Fruit fly (Drosophila melanogaster): ENCODE measurements around the gene Oat.
A peak's percentile ranks its signal among the peaks of the same experiment; 100 is the strongest.

Gene Oat

DNA sequence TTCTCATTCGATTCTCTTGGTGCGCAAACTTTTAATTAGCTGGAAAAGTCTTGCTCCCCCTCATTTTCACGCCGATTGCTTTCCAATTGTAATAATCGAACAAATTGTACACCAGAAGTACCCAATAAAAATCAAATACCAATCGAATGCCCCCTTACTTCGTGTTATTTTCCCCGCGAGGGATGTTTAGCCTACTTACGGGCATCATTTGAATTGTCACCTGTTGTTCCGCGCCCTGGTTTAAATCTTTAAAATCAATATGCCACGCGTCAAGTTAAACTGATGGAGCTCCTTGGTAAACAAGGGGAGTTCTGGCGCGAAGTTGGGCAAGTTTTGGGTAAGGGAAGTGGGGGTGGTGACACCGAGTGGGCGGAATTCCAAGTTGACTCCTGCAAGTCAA lies 3.4 kb downstream of the Oat start (continued):
- TF ChIP-seq CG17385 (GFP tag; optimal IDR thresholded peaks at IDR 0.05) (no peak), jumu (GFP tag; optimal IDR thresholded peaks at IDR 0.05) (no peak), dimm (GFP tag; IDR thresholded peaks at IDR 0.05) (no peak), slp2 (GFP tag; optimal IDR thresholded peaks at IDR 0.05) (no peak), CG10147 (GFP tag; optimal IDR thresholded peaks at IDR 0.05) (no peak), zfh2 (GFP tag; optimal IDR thresholded peaks at IDR 0.05) (no peak)

DNA sequence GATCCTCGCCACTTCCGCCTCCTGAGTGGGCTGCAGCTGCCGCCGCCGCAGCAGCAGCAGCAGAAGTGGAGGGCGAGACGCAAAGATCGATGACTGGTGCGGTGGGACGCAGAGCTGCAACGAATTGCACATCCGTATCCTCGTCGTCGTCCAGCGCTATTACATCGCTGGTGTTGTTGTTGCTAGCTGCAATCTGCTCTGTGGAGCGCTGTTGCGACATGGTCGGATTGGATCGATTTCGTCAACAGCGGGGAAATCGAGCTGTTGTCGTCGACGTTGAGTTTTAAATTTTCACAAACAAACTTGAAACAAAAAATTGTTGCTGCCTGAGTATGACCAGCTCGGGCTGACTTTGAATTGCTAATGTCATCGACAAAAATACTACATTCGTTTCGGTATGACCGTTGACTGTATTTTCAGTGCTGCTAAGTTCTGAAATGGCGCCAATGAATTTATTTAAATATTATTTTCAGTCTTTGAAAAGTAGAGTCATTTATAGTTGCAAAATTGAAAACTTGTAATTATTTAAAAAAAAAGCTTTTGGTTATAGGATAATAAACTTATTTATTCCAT lies 7.1 kb downstream of the Oat start, which contains the start of gene Rnf146:
TSS of gene Rnf146 (minus strand) at position 369 of the 573 bp plus-strand sequence.
- TF ChIP-seq ro (GFP tag; IDR thresholded peaks at IDR 0.05) (no peak), Nf-YB (GFP tag; optimal IDR thresholded peaks at IDR 0.05) (no peak), PHDP (tag; optimal IDR thresholded peaks at IDR 0.05) (peak; percentile 13), fd96Cb (tag; optimal IDR thresholded peaks at IDR 0.05) (no peak), Mes4 (GFP tag; optimal IDR thresholded peaks at IDR 0.05) (no peak), pb (GFP tag; optimal IDR thresholded peaks at IDR 0.05) (no peak), CG43689 (GFP tag; IDR thresholded peaks at IDR 0.05) (no peak), Side (GFP tag; optimal IDR thresholded peaks at IDR 0.05) (no peak), Abd-B (GFP tag; optimal IDR thresholded peaks at IDR 0.05) (no peak), CG14860 (GFP tag; IDR thresholded peaks at IDR 0.05; ENCODE audit: partially characterized antibody) (no peak), fu2 (GFP tag; optimal IDR thresholded peaks at IDR 0.05) (no peak), E2f2 (GFP tag; IDR thresholded peaks at IDR 0.05) (peak; percentile 97), Bgb (GFP tag; IDR thresholded peaks at IDR 0.05; ENCODE audit: partially characterized antibody) (0 out of 2 replicates have a peak, but pooled peaks have one; percentile 16), dati (GFP tag; IDR thresholded peaks at IDR 0.05) (no peak), CG4854 (GFP tag; optimal IDR thresholded peaks at IDR 0.05) (no peak), CG10274 (GFP tag; optimal IDR thresholded peaks at IDR 0.05) (no peak), CG12659 (GFP tag; optimal IDR thresholded peaks at IDR 0.05) (peak; percentile 46), CG8924 (tag; optimal IDR thresholded peaks at IDR 0.05) (peak; percentile 21), CG15514 (GFP tag; optimal IDR thresholded peaks at IDR 0.05) (peak; percentile 29), en (GFP tag; optimal IDR thresholded peaks at IDR 0.05) (no peak), rib (GFP tag; IDR thresholded peaks at IDR 0.05) (no peak), wor (GFP tag; IDR thresholded peaks at IDR 0.05) (no peak), vfl (GFP tag; optimal IDR thresholded peaks at IDR 0.05) (peak; percentile 10), CG33557 (GFP tag; optimal IDR thresholded peaks at IDR 0.05) (no peak), Dbx (GFP tag; IDR thresholded peaks at IDR 0.05) (0 out of 3 replicates have a peak, but pooled peaks have one; percentile 15), CG18619 (GFP tag; optimal IDR thresholded peaks at IDR 0.05) (no peak), CG12942 (GFP tag; optimal IDR thresholded peaks at IDR 0.05) (no peak), scrt (GFP tag; optimal IDR thresholded peaks at IDR 0.05) (peak; percentile 59), CG17568 (GFP tag; optimal IDR thresholded peaks at IDR 0.05) (no peak), Nf-YA (GFP tag; IDR thresholded peaks at IDR 0.05) (no peak), BtbVII (GFP tag; optimal IDR thresholded peaks at IDR 0.05) (no peak), slp2 (GFP tag; optimal IDR thresholded peaks at IDR 0.05) (no peak), Meics (GFP tag; optimal IDR thresholded peaks at IDR 0.05) (no peak), CG1529 (GFP tag; optimal IDR thresholded peaks at IDR 0.05) (no peak), chinmo (GFP tag; IDR thresholded peaks at IDR 0.05; ENCODE audit: partially characterized antibody) (peak; percentile 55; the same call in 2 of the 4 replicates), CG6654 (GFP tag; optimal IDR thresholded peaks at IDR 0.05) (no peak), fd102C (GFP tag; optimal IDR thresholded peaks at IDR 0.05) (no peak), gro (GFP tag; optimal IDR thresholded peaks at IDR 0.05) (no peak), z (GFP tag; IDR thresholded peaks at IDR 0.05) (0 out of 3 replicates have a peak, but pooled peaks have one; percentile 43), CG17829 (tag; optimal IDR thresholded peaks at IDR 0.05) (peak; percentile 27), grn (GFP tag; optimal IDR thresholded peaks at IDR 0.05) (no peak), sd (tag; optimal IDR thresholded peaks at IDR 0.05) (no peak), Hr51 (GFP tag; optimal IDR thresholded peaks at IDR 0.05) (no peak), Jarid2 (GFP tag; optimal IDR thresholded peaks at IDR 0.05) (no peak)

Data from whole organism, embryonic.